Fruit fly (Drosophila melanogaster) whole organism, embryonic: ENCODE results near the gene Larp7.

ENCODE experiments used
- Bgb ChIP-seq: fragments of 200-800 bp; sonication (Bioruptor generic); IDR thresholded peaks from 2 replicates; pipeline ENCODE4 v1.3.6; 2022; ENCODE audit warnings: missing biosample characterization, missing genetic modification characterization; ENCODE audit not compliant: partially characterized antibody
- CG1024 ChIP-seq: fragments of 200-800 bp; sonication (Bioruptor generic); IDR thresholded peaks from 2 replicates; pipeline ENCODE4 v1.3.6; 2022; ENCODE audit warnings: missing biosample characterization, missing genetic modification characterization
- CG10565 ChIP-seq: fragments of 200-800 bp; sonication (Bioruptor generic); optimal IDR thresholded peaks from 3 replicates; lab custom pipeline; 2016; ENCODE audit warnings: missing biosample characterization, mild to moderate bottlenecking, missing genetic modification characterization
- CG11398 ChIP-seq: fragments of 200-800 bp; sonication (Bioruptor generic); optimal IDR thresholded peaks from 2 replicates; lab custom pipeline; 2016; ENCODE audit warnings: missing biosample characterization, missing genetic modification characterization
- CG11456 ChIP-seq: fragments of 200-800 bp; sonication (Bioruptor generic); IDR thresholded peaks from 3 replicates; pipeline ENCODE4 v1.3.6; 2022; ENCODE audit warnings: missing biosample characterization, missing genetic modification characterization
- CG11560 ChIP-seq: fragments of 200-800 bp; sonication (Bioruptor generic); IDR thresholded peaks from 3 replicates; pipeline ENCODE4 v1.3.6; 2022; ENCODE audit warnings: missing biosample characterization, missing genetic modification characterization
- CG11723 ChIP-seq: fragments of 200-800 bp; sonication (Bioruptor generic); optimal IDR thresholded peaks from 2 replicates; lab custom pipeline; 2017; ENCODE audit warnings: missing biosample characterization, mild to moderate bottlenecking, missing genetic modification characterization
- CG12104 ChIP-seq: fragments of 200-800 bp; sonication (Bioruptor generic); optimal IDR thresholded peaks from 3 replicates; lab custom pipeline; 2016; ENCODE audit warnings: missing biosample characterization, missing genetic modification characterization
- CG1233 ChIP-seq: fragments of 200-800 bp; sonication (Bioruptor generic); optimal IDR thresholded peaks from 4 replicates; lab custom pipeline; 2018; ENCODE audit warnings: missing biosample characterization, mild to moderate bottlenecking, missing genetic modification characterization
- CG12659 ChIP-seq: fragments of 200-800 bp; sonication (Bioruptor generic); optimal IDR thresholded peaks from 3 replicates; lab custom pipeline; 2017; ENCODE audit warnings: mild to moderate bottlenecking, missing biosample characterization, missing genetic modification reagents, missing genetic modification characterization
- CG13123 ChIP-seq: fragments of 200-800 bp; sonication (Bioruptor generic); optimal IDR thresholded peaks from 2 replicates; lab custom pipeline; 2016; ENCODE audit warnings: missing biosample characterization, missing genetic modification characterization
- CG1647 ChIP-seq: fragments of 200-800 bp; sonication (Bioruptor generic); optimal IDR thresholded peaks from 3 replicates; lab custom pipeline; 2016; ENCODE audit warnings: missing biosample characterization, missing genetic modification characterization
- CG17359 ChIP-seq: fragments of 200-800 bp; sonication (Bioruptor generic); optimal IDR thresholded peaks from 3 replicates; lab custom pipeline; 2018; ENCODE audit warnings: missing biosample characterization, mild to moderate bottlenecking, missing genetic modification characterization, moderate library complexity
- CG2199 ChIP-seq: fragments of 200-800 bp; sonication (Bioruptor generic); IDR thresholded peaks from 3 replicates; pipeline ENCODE4 v1.3.6; 2022; ENCODE audit warnings: missing biosample characterization, missing genetic modification characterization
- CG32772 ChIP-seq: fragments of 200-800 bp; sonication (Bioruptor generic); IDR thresholded peaks from 2 replicates; pipeline ENCODE4 v1.3.6; 2022; ENCODE audit warnings: missing biosample characterization, missing genetic modification characterization
- CG34224 ChIP-seq: fragments of 200-800 bp; sonication (Bioruptor generic); IDR thresholded peaks from 3 replicates; pipeline ENCODE4 v1.3.6; 2022; ENCODE audit warnings: missing biosample characterization, missing genetic modification characterization; ENCODE audit not compliant: partially characterized antibody
- CG4424 ChIP-seq: fragments of 200-800 bp; sonication (Bioruptor generic); optimal IDR thresholded peaks from 3 replicates; lab custom pipeline; 2016; ENCODE audit warnings: missing biosample characterization, missing genetic modification characterization
- CG6254 ChIP-seq: fragments of 200-800 bp; sonication (Bioruptor generic); optimal IDR thresholded peaks from 3 replicates; lab custom pipeline; 2017; ENCODE audit warnings: mild to moderate bottlenecking, missing biosample characterization, missing genetic modification reagents, missing genetic modification characterization
- CG6689 ChIP-seq: fragments of 200-800 bp; sonication (Bioruptor generic); IDR thresholded peaks from 2 replicates; pipeline ENCODE4 v1.3.6; 2022; ENCODE audit warnings: missing biosample characterization, missing genetic modification characterization
- CG6813 ChIP-seq: fragments of 200-800 bp; sonication (Bioruptor generic); optimal IDR thresholded peaks from 2 replicates; lab custom pipeline; 2017; ENCODE audit warnings: missing biosample characterization, missing genetic modification characterization, mild to moderate bottlenecking, moderate library complexity, missing genetic modification reagents
- CG9817 ChIP-seq: fragments of 200-800 bp; sonication (Bioruptor generic); optimal IDR thresholded peaks from 2 replicates; lab custom pipeline; 2018; ENCODE audit warnings: missing biosample characterization, mild to moderate bottlenecking, missing genetic modification characterization, moderate library complexity
- D19B ChIP-seq: fragments of 200-800 bp; sonication (Bioruptor generic); optimal IDR thresholded peaks from 2 replicates; lab custom pipeline; 2017; ENCODE audit warnings: missing biosample characterization, mild to moderate bottlenecking, missing genetic modification characterization
- E2f2 ChIP-seq: fragments of 200-800 bp; sonication (Bioruptor generic); IDR thresholded peaks from 2 replicates; pipeline ENCODE4 v1.3.6; 2022; ENCODE audit warnings: missing biosample characterization, missing genetic modification characterization
- Gug ChIP-seq: fragments of 200-800 bp; sonication (Bioruptor generic); IDR thresholded peaks from 4 replicates; pipeline ENCODE4 v1.3.6; 2022; ENCODE audit warnings: missing biosample characterization, missing genetic modification characterization
- Hand ChIP-seq: fragments of 200-800 bp; sonication (Bioruptor generic); optimal IDR thresholded peaks from 2 replicates; lab custom pipeline; 2017; ENCODE audit warnings: mild to moderate bottlenecking, missing biosample characterization, missing genetic modification reagents, missing genetic modification characterization
- Nf-YC ChIP-seq: fragments of 200-800 bp; optimal IDR thresholded peaks from 3 replicates; lab custom pipeline; 2019; ENCODE audit warnings: missing biosample characterization, mild to moderate bottlenecking, missing genetic modification characterization, moderate library complexity
- NfI ChIP-seq: fragments of 200-800 bp; sonication (Bioruptor generic); optimal IDR thresholded peaks from 3 replicates; lab custom pipeline; 2018; ENCODE audit warnings: missing biosample characterization, mild to moderate bottlenecking, missing genetic modification characterization, moderate library complexity
- Poxn ChIP-seq: fragments of 200-800 bp; sonication (Bioruptor generic); IDR thresholded peaks from 2 replicates; pipeline ENCODE4 v1.3.6; 2022; ENCODE audit warnings: missing biosample characterization, missing genetic modification characterization
- Ravus ChIP-seq: fragments of 200-800 bp; sonication (Bioruptor generic); IDR thresholded peaks from 2 replicates; pipeline ENCODE4 v1.3.6; 2022; ENCODE audit warnings: missing biosample characterization, missing genetic modification characterization
- YL-1 ChIP-seq: fragments of 200-800 bp; sonication (Bioruptor generic); optimal IDR thresholded peaks from 3 replicates; lab custom pipeline; 2017; ENCODE audit warnings: missing biosample characterization, mild to moderate bottlenecking, missing genetic modification characterization
- amos ChIP-seq: fragments of 200-800 bp; sonication (Bioruptor generic); IDR thresholded peaks from 2 replicates; pipeline ENCODE4 v1.3.6; 2022; ENCODE audit warnings: missing biosample characterization, missing genetic modification characterization; ENCODE audit not compliant: partially characterized antibody
- bsh ChIP-seq, 2 experiments: fragments of 200-800 bp; sonication (Bioruptor generic); optimal IDR thresholded peaks; 2 replicates each; lab custom pipeline; 2017 to 2018; ENCODE audit warnings: mild to moderate bottlenecking in 2 of 2, missing biosample characterization in 2 of 2, missing genetic modification characterization in 2 of 2, moderate library complexity in 1 of 2
- da ChIP-seq: fragments of 200-800 bp; sonication (Bioruptor generic); optimal IDR thresholded peaks from 2 replicates; lab custom pipeline; 2016; ENCODE audit warnings: missing biosample characterization, missing genetic modification characterization
- dpn ChIP-seq, 2 experiments: fragments of 200-800 bp; sonication (Bioruptor generic); optimal IDR thresholded peaks; 3 replicates each; lab custom pipeline; 2016; ENCODE audit warnings: missing biosample characterization in 2 of 2, missing genetic modification characterization in 2 of 2
- ham ChIP-seq: fragments of 200-800 bp; sonication (Bioruptor generic); IDR thresholded peaks from 2 replicates; pipeline ENCODE4 v1.3.6; 2022; ENCODE audit warnings: missing biosample characterization, missing genetic modification characterization
- hb ChIP-seq: fragments of 200-800 bp; sonication (Bioruptor generic); IDR thresholded peaks from 3 replicates; pipeline ENCODE4 v1.3.6; 2022; ENCODE audit warnings: missing biosample characterization, missing genetic modification characterization; ENCODE audit not compliant: partially characterized antibody
- lilli ChIP-seq: fragments of 200-800 bp; sonication (Bioruptor generic); optimal IDR thresholded peaks from 3 replicates; lab custom pipeline; 2016; ENCODE audit warnings: missing biosample characterization, missing genetic modification characterization
- lmd ChIP-seq: fragments of 200-800 bp; sonication (Bioruptor generic); IDR thresholded peaks from 2 replicates; pipeline ENCODE4 v1.3.6; 2022; ENCODE audit warnings: missing biosample characterization, missing genetic modification characterization
- lov ChIP-seq, 2 experiments: fragments of 200-800 bp in 1 of 2; fragments of >200 bp in 1 of 2; sonication (Bioruptor generic) in 1 of 2; IDR thresholded peaks in 1 of 2; optimal IDR thresholded peaks in 1 of 2; 2 replicates in 1 of 2; 3 replicates in 1 of 2; pipeline versions ENCODE4 v1.3.6 to Lab custom; 2017 to 2022; ENCODE audit warnings: missing biosample characterization in 1 of 2, missing genetic modification characterization in 1 of 2
- nerfin-2 ChIP-seq: fragments of 200-800 bp; sonication (Bioruptor generic); IDR thresholded peaks from 2 replicates; pipeline ENCODE4 v1.3.6; 2022; ENCODE audit warnings: missing biosample characterization, missing genetic modification characterization; ENCODE audit not compliant: partially characterized antibody
- pan ChIP-seq, 4 experiments: fragments of >200 bp in 3 of 4; fragments of 200-800 bp in 1 of 4; sonication (Bioruptor generic) in 1 of 4; optimal IDR thresholded peaks in 3 of 4; IDR thresholded peaks in 1 of 4; 2 replicates each; pipeline versions ENCODE4 v1.3.6 to Lab custom; 2017 to 2022; ENCODE audit warnings: missing biosample characterization in 2 of 4, missing genetic modification characterization in 2 of 4, mixed read lengths in 1 of 4
- pzg ChIP-seq: fragments of 200-800 bp; sonication (Bioruptor generic); optimal IDR thresholded peaks from 3 replicates; lab custom pipeline; 2018; ENCODE audit warnings: missing biosample characterization, mild to moderate bottlenecking, missing genetic modification characterization, moderate library complexity
- row ChIP-seq: fragments of 200-800 bp; sonication (Bioruptor generic); IDR thresholded peaks from 3 replicates; pipeline ENCODE4 v1.3.6; 2022; ENCODE audit warnings: missing biosample characterization, missing genetic modification characterization
- run ChIP-seq: fragments of 200-800 bp; sonication (Bioruptor generic); optimal IDR thresholded peaks from 3 replicates; lab custom pipeline; 2018; ENCODE audit warnings: missing biosample characterization, mild to moderate bottlenecking, missing genetic modification characterization
- sc ChIP-seq, 3 experiments: fragments of >200 bp in 2 of 3; fragments of 200-800 bp in 1 of 3; sonication (Bioruptor generic) in 1 of 3; optimal IDR thresholded peaks; 2 replicates in 2 of 3; 3 replicates in 1 of 3; lab custom pipeline; 2017; ENCODE audit warnings: mild to moderate bottlenecking in 1 of 3, missing biosample characterization in 1 of 3, missing genetic modification characterization in 1 of 3, missing genetic modification reagents in 1 of 3
- sob ChIP-seq: fragments of 200-800 bp; sonication (Bioruptor generic); IDR thresholded peaks from 2 replicates; pipeline ENCODE4 v1.3.6; 2022; ENCODE audit warnings: missing biosample characterization, missing genetic modification characterization
- stc ChIP-seq: fragments of 200-800 bp; sonication (Bioruptor generic); IDR thresholded peaks from 2 replicates; pipeline ENCODE4 v1.3.6; 2022; ENCODE audit warnings: missing biosample characterization, missing genetic modification characterization
- unc-4 ChIP-seq: fragments of 200-800 bp; sonication (Bioruptor generic); IDR thresholded peaks from 2 replicates; pipeline ENCODE4 v1.3.6; 2022; ENCODE audit warnings: missing biosample characterization, missing genetic modification characterization; ENCODE audit not compliant: partially characterized antibody
- vfl ChIP-seq: fragments of 200-800 bp; sonication (Bioruptor generic); optimal IDR thresholded peaks from 2 replicates; lab custom pipeline; 2016; ENCODE audit warnings: missing biosample characterization, missing genetic modification characterization

Gene Larp7

dm6 chrX:9243417-9243884 is at the start of gene Larp7, which contains the start of gene mxc (continued):
- TF ChIP-seq pan (optimal IDR thresholded peaks at IDR 0.05; lab: Kevin White, UChicago) (no peak), pan (GFP tag; optimal IDR thresholded peaks at IDR 0.05 in 1 of 2, IDR thresholded peaks at IDR 0.05 in 1 of 2) (peak in 1 of 2 experiments; percentile 38), CG34224 (GFP tag; lab: Robert Waterston, UW) (peak; percentile 83), CG11560 (0 out of 3 replicates have a peak, but pooled peaks have one; percentile 50), nerfin-2 (GFP tag; lab: Robert Waterston, UW) (peak; percentile 81), vfl (peak; percentile 47), CG11456 (GFP tag; lab: Robert Waterston, UW) (0 out of 3 replicates have a peak, but pooled peaks have one; percentile 44), CG17359 (no peak), row (GFP tag; lab: Robert Waterston, UW) (peak; percentile 91), bsh (GFP tag; optimal IDR thresholded peaks at IDR 0.05; lab: Kevin White, UChicago) (peak in 1 of 2 experiments; percentile 36), E2f2 (GFP tag; lab: Robert Waterston, UW) (peak; percentile 77), CG6689 (GFP tag; lab: Robert Waterston, UW) (peak; percentile 57; the same call in 1 of the 2 replicates), stc (GFP tag; lab: Robert Waterston, UW) (peak; percentile 16; the same call in 1 of the 2 replicates), amos (GFP tag; lab: Robert Waterston, UW) (peak; percentile 71), da (GFP tag; lab: Kevin White, UChicago) (peak; percentile 70), sob (peak; percentile 38; the same call in 1 of the 2 replicates), Nf-YC (tag; lab: Kevin White, UChicago) (no peak), CG6813 (no peak), CG9817 (tag; lab: Kevin White, UChicago) (peak; percentile 73), CG1233 (no peak), CG12659 (GFP tag; lab: Kevin White, UChicago) (peak; percentile 69), CG1647 (GFP tag; lab: Kevin White, UChicago) (peak; percentile 21), lmd (peak; percentile 29; the same call in 1 of the 2 replicates), Bgb (GFP tag; lab: Robert Waterston, UW) (peak; percentile 73), hb (GFP tag; lab: Robert Waterston, UW) (peak; percentile 88), CG10565 (GFP tag; lab: Kevin White, UChicago) (no peak), ham (GFP tag; lab: Robert Waterston, UW) (no peak), dpn (GFP tag; optimal IDR thresholded peaks at IDR 0.05; lab: Kevin White, UChicago) (peak; percentile 66 to 73), CG32772 (GFP tag; lab: Robert Waterston, UW) (peak; percentile 41; the same call in 1 of the 2 replicates), run (no peak), CG4424 (GFP tag; lab: Kevin White, UChicago) (peak; percentile 34), lov (optimal IDR thresholded peaks at IDR 0.05; lab: Kevin White, UChicago) (no peak), lov (GFP tag; IDR thresholded peaks at IDR 0.05; lab: Robert Waterston, UW) (no peak), CG12104 (peak; percentile 35), lilli (GFP tag; lab: Kevin White, UChicago) (peak; percentile 74), D19B (GFP tag; lab: Kevin White, UChicago) (no peak), YL-1 (GFP tag; lab: Kevin White, UChicago) (peak; percentile 26)

DNA sequence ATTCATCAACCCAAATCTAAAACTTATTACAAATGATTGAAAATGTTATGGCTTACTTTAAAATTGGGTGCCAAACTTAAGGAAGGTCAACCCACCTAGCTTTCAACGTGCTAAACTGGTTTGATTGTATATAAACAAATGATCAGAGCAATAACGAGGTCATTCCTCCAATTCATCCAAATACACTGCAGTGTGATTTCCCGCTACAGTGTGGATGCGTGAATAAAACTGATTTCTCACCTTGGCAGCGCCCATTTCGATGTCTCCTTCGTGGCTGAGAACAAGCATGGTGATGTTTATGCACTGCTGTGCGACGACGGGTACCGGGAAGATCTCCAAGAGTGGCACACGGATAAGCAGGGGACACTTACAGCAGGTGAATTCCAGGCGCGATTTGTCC is 48.3 kb upstream of the Larp7 start:
- TF ChIP-seq CG1024 (GFP tag; lab: Robert Waterston, UW) (no peak), CG13123 (GFP tag; lab: Kevin White, UChicago) (no peak), dpn (GFP tag; optimal IDR thresholded peaks at IDR 0.05; lab: Kevin White, UChicago) (no peak), Ravus (GFP tag; lab: Robert Waterston, UW) (no peak), NfI (GFP tag; lab: Kevin White, UChicago) (no peak), pzg (no peak), CG6254 (no peak), CG11398 (GFP tag; lab: Kevin White, UChicago) (no peak), CG2199 (GFP tag; lab: Robert Waterston, UW) (no peak), sc (optimal IDR thresholded peaks at IDR 0.05; lab: Kevin White, UChicago) (no peak), sc (GFP tag; optimal IDR thresholded peaks at IDR 0.05; lab: Kevin White, UChicago) (no peak), Hand (GFP tag; lab: Kevin White, UChicago) (no peak), Gug (GFP tag; lab: Robert Waterston, UW) (no peak), CG11723 (GFP tag; lab: Kevin White, UChicago) (no peak), unc-4 (no peak), Poxn (GFP tag; lab: Robert Waterston, UW) (no peak)
